Worm (Caenorhabditis elegans) whole organism, mixed stage, embryonic: ENCODE data around the gene clec-128.

Experiments used
- ces-1 ChIP-seq: fragments of 150-350 bp; optimal IDR thresholded peaks from 2 replicates; lab custom pipeline; 2014; ENCODE audit warnings: missing biosample characterization, missing genetic modification reagents, missing genetic modification characterization
- lin-13 ChIP-seq: fragments of 150-350 bp; optimal IDR thresholded peaks from 2 replicates; lab custom pipeline; 2014; ENCODE audit warnings: missing biosample characterization, missing genetic modification characterization
- lsy-2 ChIP-seq: fragments of 150-350 bp; optimal IDR thresholded peaks from 2 replicates; lab custom pipeline; 2014; ENCODE audit warnings: missing biosample characterization, missing genetic modification characterization
- nhr-28 ChIP-seq: fragments of 150-350 bp; optimal IDR thresholded peaks from 2 replicates; lab custom pipeline; 2014; ENCODE audit warnings: missing biosample characterization, missing genetic modification characterization
- unc-62 ChIP-seq: fragments of 150-350 bp; optimal IDR thresholded peaks from 2 replicates; lab custom pipeline; 2014; ENCODE audit warnings: missing biosample characterization, missing genetic modification reagents, missing genetic modification characterization

ce11 chrII:3578121-3578520, 7.3 kb upstream of the clec-128 start, which contains the start of gene clec-133:
- TF ChIP-seq lin-13 (tag; lab: Kevin White, UChicago) (no peak), lsy-2 (no peak), unc-62 (GFP tag; lab: Kevin White, UChicago) (no peak), nhr-28 (tag; lab: Kevin White, UChicago) (no peak), ces-1 (GFP tag; lab: Kevin White, UChicago) (no peak)
